Fruit fly (Drosophila melanogaster): ENCODE data around the gene trbl.

dm6 chr3L:20396047-20396446 lies 5.4 kb downstream of the trbl start:
- TF ChIP-seq Ets98B (GFP tag; IDR thresholded peaks at IDR 0.05) (no peak), CG13204 (GFP tag; optimal IDR thresholded peaks at IDR 0.05) (no peak), fd96Ca (GFP tag; IDR thresholded peaks at IDR 0.05) (no peak), Snoo (tag; optimal IDR thresholded peaks at IDR 0.05) (no peak), CG8301 (tag; optimal IDR thresholded peaks at IDR 0.05) (no peak), EcR (GFP tag; optimal IDR thresholded peaks at IDR 0.05) (no peak), Pif1B (GFP tag; optimal IDR thresholded peaks at IDR 0.05) (no peak), CG4496 (GFP tag; IDR thresholded peaks at IDR 0.05) (no peak), CG17806 (tag; optimal IDR thresholded peaks at IDR 0.05) (no peak), rn (GFP tag; IDR thresholded peaks at IDR 0.05) (no peak), CG34367 (tag; optimal IDR thresholded peaks at IDR 0.05) (no peak), CG9948 (tag; optimal IDR thresholded peaks at IDR 0.05) (no peak)
